Worm (Caenorhabditis elegans) whole organism, L1 larva: ENCODE data around the gene AC7.3.

Experiments
- C16A3.4 ChIP-seq: fragments of 150-350 bp; optimal IDR thresholded peaks from 2 replicates; lab custom pipeline; 2014; ENCODE audit warnings: missing biosample characterization, missing genetic modification characterization
- F16B12.6 ChIP-seq: fragments of 150-350 bp; optimal IDR thresholded peaks from 2 replicates; lab custom pipeline; 2014; ENCODE audit warnings: missing biosample characterization, missing genetic modification characterization
- Y116A8C.19 ChIP-seq: sonication (generic microtip); optimal IDR thresholded peaks from 2 replicates; lab custom pipeline; 2016; ENCODE audit warnings: missing compliant biosample characterization, missing genetic modification characterization, borderline replicate concordance
- ceh-63 ChIP-seq: fragments of 200-800 bp; sonication (Bioruptor generic); optimal IDR thresholded peaks from 2 replicates; lab custom pipeline; 2018; ENCODE audit warnings: mild to moderate bottlenecking, missing genetic modification characterization, missing compliant biosample characterization
- ceh-8 ChIP-seq: fragments of 200-800 bp; sonication (Bioruptor generic); optimal IDR thresholded peaks from 2 replicates; lab custom pipeline; 2018; ENCODE audit warnings: mild to moderate bottlenecking, missing genetic modification characterization, moderate library complexity, missing compliant biosample characterization
- ceh-88 ChIP-seq: fragments of 200-800 bp; sonication (Bioruptor generic); IDR thresholded peaks from 2 replicates; pipeline ENCODE4 v1.3.6; 2022; ENCODE audit warnings: missing genetic modification characterization, missing compliant biosample characterization
- efl-1 ChIP-seq, 4 experiments: fragments of 150-350 bp; optimal IDR thresholded peaks in 3 of 4; peaks in 1 of 4; 1 replicate in 1 of 4; 2 replicates in 3 of 4; lab custom pipeline; 2014; ENCODE audit warnings: missing biosample characterization in 2 of 4, missing genetic modification characterization in 2 of 4, missing genetic modification reagents in 2 of 4
- egl-13 ChIP-seq: sonication (generic microtip); optimal IDR thresholded peaks from 2 replicates; lab custom pipeline; 2016; ENCODE audit warnings: missing genotype, missing genetic modification reagents, missing genetic modification characterization, missing compliant biosample characterization
- egl-27 ChIP-seq, 2 experiments: fragments of 150-350 bp in 1 of 2; sonication (generic microtip); optimal IDR thresholded peaks; 3 replicates each; lab custom pipeline; 2017 to 2018; ENCODE audit warnings: missing biosample characterization in 2 of 2, missing genetic modification characterization in 2 of 2, missing genetic modification reagents in 2 of 2
- ets-5 ChIP-seq: fragments of 200-800 bp; sonication (Bioruptor generic); IDR thresholded peaks from 2 replicates; pipeline ENCODE4 v1.3.6; 2022; ENCODE audit warnings: missing genetic modification characterization, missing compliant biosample characterization
- fkh-10 ChIP-seq: sonication (generic microtip); optimal IDR thresholded peaks from 2 replicates; lab custom pipeline; 2017; ENCODE audit warnings: missing biosample characterization, missing genetic modification reagents, missing genetic modification characterization
- fkh-8 ChIP-seq: sonication (generic microtip); optimal IDR thresholded peaks from 2 replicates; lab custom pipeline; 2016; ENCODE audit warnings: mild to moderate bottlenecking, missing genetic modification characterization, missing compliant biosample characterization
- fos-1 ChIP-seq: fragments of 150-350 bp; optimal IDR thresholded peaks from 2 replicates; lab custom pipeline; 2014; ENCODE audit warnings: missing biosample characterization, missing genetic modification characterization
- hlh-17 ChIP-seq: fragments of 200-800 bp; sonication (Bioruptor generic); optimal IDR thresholded peaks from 2 replicates; lab custom pipeline; 2018; ENCODE audit warnings: missing genetic modification characterization, mild to moderate bottlenecking, missing compliant biosample characterization, moderate library complexity, borderline replicate concordance
- hlh-4 ChIP-seq: sonication (generic microtip); optimal IDR thresholded peaks from 2 replicates; lab custom pipeline; 2016; ENCODE audit warnings: mild to moderate bottlenecking, missing genetic modification characterization, missing compliant biosample characterization
- irx-1 ChIP-seq: sonication (generic microtip); optimal IDR thresholded peaks from 2 replicates; lab custom pipeline; 2016; ENCODE audit warnings: missing genetic modification characterization, missing compliant biosample characterization
- lin-13 ChIP-seq: fragments of 150-350 bp; optimal IDR thresholded peaks from 2 replicates; lab custom pipeline; 2014; ENCODE audit warnings: missing biosample characterization, missing genetic modification reagents, missing genetic modification characterization
- lin-39 ChIP-seq: fragments of 150-350 bp; optimal IDR thresholded peaks from 2 replicates; lab custom pipeline; 2014; ENCODE audit warnings: missing biosample characterization, missing genetic modification reagents, missing genetic modification characterization
- lsy-2 ChIP-seq, 2 experiments: fragments of 150-350 bp; optimal IDR thresholded peaks; 2 replicates each; lab custom pipeline; 2014; ENCODE audit warnings: missing biosample characterization in 2 of 2, missing genetic modification characterization in 2 of 2
- mdl-1 ChIP-seq, 2 experiments: fragments of 150-350 bp; optimal IDR thresholded peaks; 2 replicates each; lab custom pipeline; 2014 to 2017; ENCODE audit warnings: missing biosample characterization in 2 of 2, missing genetic modification characterization in 2 of 2, inconsistent platforms in 1 of 2
- mef-2 ChIP-seq: fragments of 150-350 bp; optimal IDR thresholded peaks from 2 replicates; lab custom pipeline; 2014; ENCODE audit warnings: missing biosample characterization, missing genetic modification characterization
- mep-1 ChIP-seq: fragments of 150-350 bp; optimal IDR thresholded peaks from 2 replicates; lab custom pipeline; 2014; ENCODE audit warnings: missing biosample characterization, missing genetic modification characterization
- nhr-11 ChIP-seq: fragments of 150-350 bp; optimal IDR thresholded peaks from 2 replicates; lab custom pipeline; 2014; ENCODE audit warnings: missing biosample characterization, missing genetic modification characterization
- nhr-19 ChIP-seq: fragments of 200-800 bp; sonication (Bioruptor generic); conservative IDR thresholded peaks from 2 replicates; pipeline ENCODE4 v1.3.6; 2022; ENCODE audit warnings: missing genetic modification characterization, missing compliant biosample characterization
- nhr-28 ChIP-seq: fragments of 150-350 bp; optimal IDR thresholded peaks from 2 replicates; lab custom pipeline; 2014; ENCODE audit warnings: missing biosample characterization, missing genetic modification characterization
- nhr-71 ChIP-seq: sonication (generic microtip); optimal IDR thresholded peaks from 2 replicates; lab custom pipeline; 2016; ENCODE audit warnings: mild to moderate bottlenecking, missing genetic modification characterization, moderate library complexity, missing compliant biosample characterization
- nhr-85 ChIP-seq: sonication (generic microtip); peaks from one replicate; lab custom pipeline; 2016; ENCODE audit warnings: missing genetic modification characterization, inconsistent platforms, missing compliant biosample characterization
- pag-3 ChIP-seq: sonication (generic microtip); optimal IDR thresholded peaks from 2 replicates; lab custom pipeline; 2017; ENCODE audit warnings: missing genetic modification characterization, mild to moderate bottlenecking, missing compliant biosample characterization, antibody characterized with exemption, borderline replicate concordance; ENCODE audit not compliant: insufficient read depth
- skn-1 ChIP-seq: fragments of 150-350 bp; optimal IDR thresholded peaks from 2 replicates; lab custom pipeline; 2014; ENCODE audit warnings: missing biosample characterization, missing genetic modification characterization
- snpc-4 ChIP-seq: fragments of 150-350 bp; optimal IDR thresholded peaks from 2 replicates; lab custom pipeline; 2014; ENCODE audit warnings: missing biosample characterization, missing genetic modification characterization
- snu-23 ChIP-seq: sonication (generic microtip); optimal IDR thresholded peaks from 2 replicates; lab custom pipeline; 2016; ENCODE audit warnings: missing genetic modification characterization, missing compliant biosample characterization
- sox-4 ChIP-seq: sonication (generic microtip); optimal IDR thresholded peaks from 2 replicates; lab custom pipeline; 2016; ENCODE audit warnings: missing genetic modification characterization, missing compliant biosample characterization
- tbx-2 ChIP-seq: sonication (generic microtip); optimal IDR thresholded peaks from 2 replicates; lab custom pipeline; 2016; ENCODE audit warnings: missing genetic modification characterization, missing compliant biosample characterization
- unc-130 ChIP-seq: fragments of 150-350 bp; optimal IDR thresholded peaks from 2 replicates; lab custom pipeline; 2017; ENCODE audit warnings: missing biosample characterization, missing genetic modification characterization, inconsistent platforms
- unc-62 ChIP-seq: fragments of 150-350 bp; optimal IDR thresholded peaks from 2 replicates; lab custom pipeline; 2014; ENCODE audit warnings: missing biosample characterization, missing genetic modification reagents, missing genetic modification characterization
- unc-98 ChIP-seq: fragments of 200-800 bp; sonication (Bioruptor generic); IDR thresholded peaks from 2 replicates; pipeline ENCODE4 v1.3.6; 2022; ENCODE audit warnings: missing genetic modification characterization, missing compliant biosample characterization
- vab-15 ChIP-seq: sonication (generic microtip); optimal IDR thresholded peaks from 2 replicates; lab custom pipeline; 2017; ENCODE audit warnings: missing genotype, mild to moderate bottlenecking, missing genetic modification characterization, missing compliant biosample characterization
- zip-4 ChIP-seq: fragments of 200-800 bp; sonication (Bioruptor generic); optimal IDR thresholded peaks from 2 replicates; lab custom pipeline; 2018; ENCODE audit warnings: mild to moderate bottlenecking, missing genetic modification characterization, moderate library complexity, missing compliant biosample characterization

Gene AC7.3

DNA sequence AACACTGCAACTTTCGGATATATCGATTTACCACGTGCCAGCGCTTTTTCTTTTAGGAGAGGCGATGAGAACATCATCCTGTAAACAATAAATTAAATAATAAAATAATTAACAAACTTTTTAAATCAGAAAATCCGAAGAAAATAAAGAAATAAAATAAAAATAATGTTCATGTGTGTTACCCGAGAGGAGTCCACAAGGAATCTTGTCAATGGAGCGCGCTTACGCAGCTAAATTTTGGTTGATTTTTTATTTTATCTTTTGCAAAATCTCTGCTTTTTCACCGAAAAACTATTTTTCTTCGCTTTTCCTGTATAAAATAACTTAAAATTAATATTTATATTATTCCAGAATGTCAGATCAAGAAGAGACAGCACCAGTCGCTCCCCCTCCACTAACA lies 48.5 kb downstream of the AC7.3 start, which contains the start of the genes C24D10.6 and C24D10.4 (continued):
- peak; percentile 39 for TF ChIP-seq C16A3.4
- TF ChIP-seq unc-130 (tag; lab: Kevin White, UChicago) = no peak
- TF ChIP-seq mep-1 (tag; lab: Kevin White, UChicago) = peak; percentile 70
- TF ChIP-seq Y116A8C.19 (tag; lab: Kevin White, UChicago) = no peak
- TF ChIP-seq mdl-1 (tag; optimal IDR thresholded peaks at IDR 0.05; lab: Kevin White, UChicago) = peak in 1 of 2 experiments; percentile 29
- TF ChIP-seq sox-4 = no peak
- no peak for TF ChIP-seq nhr-28
- TF ChIP-seq lsy-2 (tag; optimal IDR thresholded peaks at IDR 0.05; lab: Kevin White, UChicago) = peak; percentile 69 to 77
- no peak for TF ChIP-seq ets-5 (GFP tag; lab: Robert Waterston, UW)
- peak; percentile 17 for TF ChIP-seq snpc-4
- TF ChIP-seq fkh-10 (GFP tag; lab: Kevin White, UChicago) = no peak
- TF ChIP-seq lin-13 (GFP tag; lab: Kevin White, UChicago) = peak; percentile 23
- no peak for TF ChIP-seq ceh-63 (GFP tag; lab: Kevin White, UChicago)
- no peak for TF ChIP-seq pag-3 (tag; lab: Kevin White, UChicago)
- no peak for TF ChIP-seq fos-1 (tag; lab: Kevin White, UChicago)
- no peak; the same call in 1 of the 2 replicates for TF ChIP-seq ceh-88 (GFP tag; lab: Robert Waterston, UW)
- TF ChIP-seq egl-13 = peak; percentile 28
- peak; percentile 63 for TF ChIP-seq irx-1 (tag; lab: Kevin White, UChicago)
- no peak for TF ChIP-seq nhr-11 (tag; lab: Kevin White, UChicago)
- TF ChIP-seq vab-15 = no peak
- TF ChIP-seq mef-2 = no peak
- peak; percentile 9 for TF ChIP-seq ceh-8 (GFP tag; lab: Kevin White, UChicago)
- TF ChIP-seq nhr-19 (GFP tag; lab: Robert Waterston, UW) = peak; percentile 33
- no peak for TF ChIP-seq unc-98 (GFP tag; lab: Robert Waterston, UW)
- peak; percentile 64 for TF ChIP-seq nhr-71 (tag; lab: Kevin White, UChicago)
- no peak for TF ChIP-seq hlh-4
- no peak for TF ChIP-seq hlh-17 (GFP tag; lab: Kevin White, UChicago)
- no peak for TF ChIP-seq fkh-8 (tag; lab: Kevin White, UChicago)
- TF ChIP-seq efl-1 (optimal IDR thresholded peaks at IDR 0.05; lab: Kevin White, UChicago) = peak; percentile 53 to 70
- peak; percentile 66 to 95 for TF ChIP-seq efl-1 (GFP tag; optimal IDR thresholded peaks at IDR 0.05 in 1 of 2; lab: Kevin White, UChicago)
- TF ChIP-seq nhr-85 (tag; lab: Kevin White, UChicago) = peak; percentile 64
- no peak for TF ChIP-seq unc-62
- peak; percentile 49 for TF ChIP-seq tbx-2
- TF ChIP-seq egl-27 (tag; optimal IDR thresholded peaks at IDR 0.05; lab: Kevin White, UChicago) = no peak
- TF ChIP-seq zip-4 (GFP tag; lab: Kevin White, UChicago) = no peak
- peak; percentile 77 for TF ChIP-seq skn-1 (tag; lab: Kevin White, UChicago)
- peak; percentile 66 for TF ChIP-seq snu-23 (GFP tag; lab: Kevin White, UChicago)
- peak; percentile 39 for TF ChIP-seq lin-39 (tag; lab: Kevin White, UChicago)
- TF ChIP-seq F16B12.6 (tag; lab: Kevin White, UChicago) = peak; percentile 32
